Fruit fly (Drosophila melanogaster): ENCODE measurements around the gene Raf.

The Raf gene

DNA sequence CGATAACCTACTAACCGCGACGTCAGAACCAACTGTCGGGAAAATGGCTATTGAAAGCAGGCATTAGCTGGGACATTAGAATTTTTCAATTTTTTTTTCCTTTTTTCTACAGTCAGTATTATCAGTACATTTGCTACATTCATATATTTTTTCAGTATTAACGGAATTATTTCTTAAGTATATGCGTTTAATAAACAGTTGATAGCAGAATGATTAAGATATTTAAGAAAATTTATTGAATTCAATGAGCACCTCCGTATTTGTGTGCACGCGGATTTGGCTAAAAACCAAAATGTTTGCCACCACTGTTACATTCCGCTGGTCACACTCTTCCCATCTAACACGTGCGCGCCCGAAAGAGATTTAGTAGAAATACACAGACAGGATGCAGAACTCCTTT lies 32.8 kb upstream of the Raf start, which contains the start of the genes temp and CG3071:
Gene temp (minus strand): TSS at position 5 of the 400 bp plus-strand sequence.
Gene CG3071 (plus strand): TSS at position 327 of the 400 bp plus-strand sequence.
- TF ChIP-seq salr (GFP tag; optimal IDR thresholded peaks at IDR 0.05) (no peak), CG15336 (GFP tag; IDR thresholded peaks at IDR 0.05) (peak; percentile 27; the same call in 1 of the 2 replicates), CG32006 (GFP tag; optimal IDR thresholded peaks at IDR 0.05) (peak; percentile 62), CG11762 (GFP tag; optimal IDR thresholded peaks at IDR 0.05; ENCODE audit: insufficient read depth) (no peak), acj6 (GFP tag; optimal IDR thresholded peaks at IDR 0.05) (peak; percentile 65), fd85E (GFP tag; optimal IDR thresholded peaks at IDR 0.05) (no peak), Ets96B (tag; optimal IDR thresholded peaks at IDR 0.05) (peak; percentile 47), CG6792 (GFP tag; optimal IDR thresholded peaks at IDR 0.05) (peak; percentile 54), CG9139 (GFP tag; optimal IDR thresholded peaks at IDR 0.05) (no peak), Sox15 (GFP tag; optimal IDR thresholded peaks at IDR 0.05) (peak; percentile 39), lz (GFP tag; optimal IDR thresholded peaks at IDR 0.05) (peak; percentile 73), spab (GFP tag; optimal IDR thresholded peaks at IDR 0.05) (no peak), Sox14 (GFP tag; optimal IDR thresholded peaks at IDR 0.05) (peak; percentile 72), Met (GFP tag; optimal IDR thresholded peaks at IDR 0.05) (peak; percentile 62), dsx (GFP tag; optimal IDR thresholded peaks at IDR 0.05; ENCODE audit: poor library complexity, severe bottlenecking) (peak; percentile 16), CG10669 (GFP tag; optimal IDR thresholded peaks at IDR 0.05) (peak; percentile 32), topi (GFP tag; optimal IDR thresholded peaks at IDR 0.05) (peak; percentile 57), Hr38 (GFP tag; optimal IDR thresholded peaks at IDR 0.05) (no peak), CG31627 (GFP tag; optimal IDR thresholded peaks at IDR 0.05) (peak; percentile 67), Ets21C (GFP tag; optimal IDR thresholded peaks at IDR 0.05) (peak; percentile 63), fkh (GFP tag; optimal IDR thresholded peaks at IDR 0.05) (no peak), CG4318 (GFP tag; optimal IDR thresholded peaks at IDR 0.05) (no peak), Hr4 (GFP tag; optimal IDR thresholded peaks at IDR 0.05) (peak; percentile 62), Smox (GFP tag; optimal IDR thresholded peaks at IDR 0.05) (no peak), Gug (GFP tag; IDR thresholded peaks at IDR 0.05) (peak; percentile 27; the same call in 1 of the 2 replicates), Blimp-1 (GFP tag; optimal IDR thresholded peaks at IDR 0.05) (no peak), Eip78C (GFP tag) (peak; percentile 72), fd59A (GFP tag; optimal IDR thresholded peaks at IDR 0.05) (peak; percentile 8), CG6163 (GFP tag; IDR thresholded peaks at IDR 0.05) (no peak), CG11902 (GFP tag; optimal IDR thresholded peaks at IDR 0.05) (peak; percentile 17), esn (GFP tag; optimal IDR thresholded peaks at IDR 0.05) (peak; percentile 72), CG6808 (GFP tag; optimal IDR thresholded peaks at IDR 0.05) (peak; percentile 38), OdsH (GFP tag; optimal IDR thresholded peaks at IDR 0.05) (peak; percentile 62), achi (GFP tag; optimal IDR thresholded peaks at IDR 0.05) (peak; percentile 33), svp (GFP tag) (peak; percentile 95), CG8119 (GFP tag; IDR thresholded peaks at IDR 0.05) (no peak), CG7368 (GFP tag; optimal IDR thresholded peaks at IDR 0.05) (no peak), CG11294 (GFP tag; IDR thresholded peaks at IDR 0.05) (no peak; the same call in 1 of the 2 replicates), pdm3 (GFP tag; optimal IDR thresholded peaks at IDR 0.05) (peak; percentile 65), CG6854 (GFP tag; optimal IDR thresholded peaks at IDR 0.05) (no peak), CG16779 (tag; optimal IDR thresholded peaks at IDR 0.05) (no peak), CG3919 (GFP tag; optimal IDR thresholded peaks at IDR 0.05) (peak; percentile 38), Sox102F (GFP tag; optimal IDR thresholded peaks at IDR 0.05) (no peak), Lpt (GFP tag; optimal IDR thresholded peaks at IDR 0.05) (no peak), CG10631 (GFP tag; optimal IDR thresholded peaks at IDR 0.05) (peak; percentile 65), Eip75B (GFP tag; optimal IDR thresholded peaks at IDR 0.05) (peak; percentile 61), cyc (GFP tag; optimal IDR thresholded peaks at IDR 0.05) (peak; percentile 62), CG8319 (GFP tag; optimal IDR thresholded peaks at IDR 0.05) (no peak), CG6276 (GFP tag; optimal IDR thresholded peaks at IDR 0.05) (no peak), dac (GFP tag; optimal IDR thresholded peaks at IDR 0.05) (peak; percentile 37), CG1621 (tag; optimal IDR thresholded peaks at IDR 0.05) (no peak), Eip93F (GFP tag; optimal IDR thresholded peaks at IDR 0.05) (no peak), CG34406 (GFP tag; optimal IDR thresholded peaks at IDR 0.05) (peak; percentile 54)
